Fruit fly (Drosophila melanogaster) whole organism, embryonic: ENCODE results near the gene nbs.

ENCODE experiments used
- B-H1 ChIP-seq: fragments of 200-800 bp; sonication (Bioruptor generic); IDR thresholded peaks from 3 replicates; pipeline ENCODE4 v1.3.6; 2022; ENCODE audit warnings: missing biosample characterization, missing genetic modification characterization
- CG10979 ChIP-seq: fragments of 200-800 bp; sonication (Bioruptor generic); optimal IDR thresholded peaks from 2 replicates; lab custom pipeline; 2018; ENCODE audit warnings: missing biosample characterization, mild to moderate bottlenecking, missing genetic modification characterization, moderate library complexity
- CG11695 ChIP-seq: fragments of 200-800 bp; sonication (Bioruptor generic); IDR thresholded peaks from 3 replicates; pipeline ENCODE4 v1.3.6; 2022; ENCODE audit warnings: missing biosample characterization, missing genetic modification characterization
- CG1233 ChIP-seq: fragments of 200-800 bp; sonication (Bioruptor generic); optimal IDR thresholded peaks from 4 replicates; lab custom pipeline; 2018; ENCODE audit warnings: missing biosample characterization, mild to moderate bottlenecking, missing genetic modification characterization
- CG12659 ChIP-seq: fragments of 200-800 bp; sonication (Bioruptor generic); optimal IDR thresholded peaks from 3 replicates; lab custom pipeline; 2017; ENCODE audit warnings: mild to moderate bottlenecking, missing biosample characterization, missing genetic modification reagents, missing genetic modification characterization
- CG12769 ChIP-seq: fragments of 200-800 bp; sonication (Bioruptor generic); optimal IDR thresholded peaks from 2 replicates; lab custom pipeline; 2019; ENCODE audit warnings: missing biosample characterization, mild to moderate bottlenecking, missing genetic modification characterization, moderate library complexity
- CG14050 ChIP-seq: fragments of 200-800 bp; sonication (Bioruptor generic); IDR thresholded peaks from 3 replicates; pipeline ENCODE4 v1.3.6; 2022; ENCODE audit warnings: missing biosample characterization, missing genetic modification characterization
- CG15479 ChIP-seq: fragments of 200-800 bp; sonication (Bioruptor generic); optimal IDR thresholded peaks from 3 replicates; lab custom pipeline; 2019; ENCODE audit warnings: missing biosample characterization, mild to moderate bottlenecking, missing genetic modification characterization, moderate library complexity
- CG17328 ChIP-seq: fragments of 200-800 bp; sonication (Bioruptor generic); IDR thresholded peaks from 2 replicates; pipeline ENCODE4 v1.3.6; 2022; ENCODE audit warnings: missing biosample characterization, missing genetic modification characterization
- CG17568 ChIP-seq: fragments of 200-800 bp; sonication (Bioruptor generic); optimal IDR thresholded peaks from 2 replicates; lab custom pipeline; 2018; ENCODE audit warnings: missing biosample characterization, mild to moderate bottlenecking, missing genetic modification characterization, moderate library complexity
- CG17829 ChIP-seq: fragments of 200-800 bp; optimal IDR thresholded peaks from 2 replicates; lab custom pipeline; 2019; ENCODE audit warnings: missing biosample characterization, mild to moderate bottlenecking, missing genetic modification characterization, moderate library complexity
- CG18619 ChIP-seq: fragments of 200-800 bp; sonication (Bioruptor generic); optimal IDR thresholded peaks from 3 replicates; lab custom pipeline; 2017; ENCODE audit warnings: missing biosample characterization, mild to moderate bottlenecking, missing genetic modification characterization
- CG2889 ChIP-seq: fragments of 200-800 bp; sonication (Bioruptor generic); IDR thresholded peaks from 3 replicates; pipeline ENCODE4 v1.3.6; 2022; ENCODE audit warnings: missing biosample characterization, missing genetic modification characterization
- CG32772 ChIP-seq: fragments of 200-800 bp; sonication (Bioruptor generic); IDR thresholded peaks from 2 replicates; pipeline ENCODE4 v1.3.6; 2022; ENCODE audit warnings: missing biosample characterization, missing genetic modification characterization
- CG33213 ChIP-seq: fragments of 200-800 bp; sonication (Bioruptor generic); optimal IDR thresholded peaks from 3 replicates; lab custom pipeline; 2016; ENCODE audit warnings: missing biosample characterization, missing genetic modification characterization
- CG33557 ChIP-seq: fragments of 200-800 bp; sonication (Bioruptor generic); optimal IDR thresholded peaks from 2 replicates; lab custom pipeline; 2019; ENCODE audit warnings: missing biosample characterization, mild to moderate bottlenecking, missing genetic modification characterization, moderate library complexity
- CG3847 ChIP-seq: fragments of 200-800 bp; sonication (Bioruptor generic); IDR thresholded peaks from 2 replicates; pipeline ENCODE4 v1.3.6; 2022; ENCODE audit warnings: missing biosample characterization, missing genetic modification characterization
- CG7987 ChIP-seq: fragments of 200-800 bp; sonication (Bioruptor generic); optimal IDR thresholded peaks from 2 replicates; lab custom pipeline; 2018; ENCODE audit warnings: missing biosample characterization, mild to moderate bottlenecking, missing genetic modification characterization, moderate library complexity
- CG8089 ChIP-seq: fragments of 200-800 bp; sonication (Bioruptor generic); optimal IDR thresholded peaks from 3 replicates; lab custom pipeline; 2016; ENCODE audit warnings: missing biosample characterization, missing genetic modification characterization
- CG8765 ChIP-seq: fragments of 200-800 bp; sonication (Bioruptor generic); IDR thresholded peaks from 2 replicates; pipeline ENCODE4 v1.3.6; 2022; ENCODE audit warnings: missing biosample characterization, missing genetic modification characterization
- Dbx ChIP-seq: fragments of 200-800 bp; sonication (Bioruptor generic); IDR thresholded peaks from 3 replicates; pipeline ENCODE4 v1.3.6; 2022; ENCODE audit warnings: missing biosample characterization, missing genetic modification characterization
- Doc3 ChIP-seq: fragments of 200-800 bp; sonication (Bioruptor generic); IDR thresholded peaks from 3 replicates; pipeline ENCODE4 v1.3.6; 2022; ENCODE audit warnings: missing biosample characterization, missing genetic modification characterization; ENCODE audit not compliant: partially characterized antibody
- Fer1 ChIP-seq: fragments of 200-800 bp; sonication (Bioruptor generic); optimal IDR thresholded peaks from 2 replicates; lab custom pipeline; 2017; ENCODE audit warnings: missing biosample characterization, mild to moderate bottlenecking, missing genetic modification characterization
- HLH4C ChIP-seq: fragments of 200-800 bp; sonication (Bioruptor generic); IDR thresholded peaks from 3 replicates; pipeline ENCODE4 v1.3.6; 2022; ENCODE audit warnings: missing biosample characterization, missing genetic modification characterization; ENCODE audit not compliant: partially characterized antibody
- Hmx ChIP-seq: fragments of 200-800 bp; sonication (Bioruptor generic); optimal IDR thresholded peaks from 2 replicates; lab custom pipeline; 2016; ENCODE audit warnings: missing biosample characterization, missing genetic modification characterization
- MBD-R2 ChIP-seq: fragments of 200-800 bp; sonication (Bioruptor generic); IDR thresholded peaks from 2 replicates; pipeline ENCODE4 v1.3.6; 2022; ENCODE audit warnings: missing biosample characterization, missing genetic modification characterization
- Mes4 ChIP-seq: fragments of 200-800 bp; sonication (Bioruptor generic); optimal IDR thresholded peaks from 2 replicates; lab custom pipeline; 2016; ENCODE audit warnings: missing biosample characterization, missing genetic modification characterization
- Ravus ChIP-seq: fragments of 200-800 bp; sonication (Bioruptor generic); IDR thresholded peaks from 2 replicates; pipeline ENCODE4 v1.3.6; 2022; ENCODE audit warnings: missing biosample characterization, missing genetic modification characterization
- Xbp1 ChIP-seq: fragments of 200-800 bp; sonication (Bioruptor generic); optimal IDR thresholded peaks from 3 replicates; lab custom pipeline; 2016; ENCODE audit warnings: missing biosample characterization, mild to moderate bottlenecking, missing genetic modification characterization
- Xrp1 ChIP-seq: fragments of 200-800 bp; sonication (Bioruptor generic); IDR thresholded peaks from 2 replicates; pipeline ENCODE4 v1.3.6; 2022; ENCODE audit warnings: missing biosample characterization, missing genetic modification characterization
- ac ChIP-seq: fragments of 200-800 bp; sonication (Bioruptor generic); optimal IDR thresholded peaks from 3 replicates; lab custom pipeline; 2017; ENCODE audit warnings: missing biosample characterization, mild to moderate bottlenecking, missing genetic modification characterization
- ap ChIP-seq: fragments of 200-800 bp; sonication (Bioruptor generic); IDR thresholded peaks from 2 replicates; pipeline ENCODE4 v1.3.6; 2022; ENCODE audit warnings: missing biosample characterization, missing genetic modification characterization
- ash1 ChIP-seq: fragments of 200-800 bp; sonication (Bioruptor generic); optimal IDR thresholded peaks from 2 replicates; lab custom pipeline; 2018; ENCODE audit warnings: missing biosample characterization, mild to moderate bottlenecking, missing genetic modification characterization
- cas ChIP-seq: fragments of 200-800 bp; sonication (Bioruptor generic); IDR thresholded peaks from 2 replicates; pipeline ENCODE4 v1.3.6; 2022; ENCODE audit warnings: missing biosample characterization, missing genetic modification characterization
- dan ChIP-seq: fragments of 200-800 bp; sonication (Bioruptor generic); IDR thresholded peaks from 2 replicates; pipeline ENCODE4 v1.3.6; 2022; ENCODE audit warnings: missing biosample characterization, missing genetic modification characterization
- eve ChIP-seq, 2 experiments: fragments of >200 bp; optimal IDR thresholded peaks; 2 replicates each; lab custom pipeline; 2017; ENCODE audit warnings: missing biosample characterization in 2 of 2, missing genetic modification characterization in 2 of 2
- gt ChIP-seq: fragments of 200-800 bp; sonication (Bioruptor generic); IDR thresholded peaks from 2 replicates; pipeline ENCODE4 v1.3.6; 2022; ENCODE audit warnings: missing biosample characterization, missing genetic modification characterization
- ham ChIP-seq: fragments of 200-800 bp; sonication (Bioruptor generic); IDR thresholded peaks from 2 replicates; pipeline ENCODE4 v1.3.6; 2022; ENCODE audit warnings: missing biosample characterization, missing genetic modification characterization
- ind ChIP-seq: fragments of 200-800 bp; sonication (Bioruptor generic); optimal IDR thresholded peaks from 3 replicates; lab custom pipeline; 2016; ENCODE audit warnings: missing biosample characterization, missing genetic modification characterization
- klu ChIP-seq: fragments of 200-800 bp; sonication (Bioruptor generic); IDR thresholded peaks from 2 replicates; pipeline ENCODE4 v1.3.6; 2022; ENCODE audit warnings: missing biosample characterization, missing genetic modification characterization
- lmd ChIP-seq: fragments of 200-800 bp; sonication (Bioruptor generic); IDR thresholded peaks from 2 replicates; pipeline ENCODE4 v1.3.6; 2022; ENCODE audit warnings: missing biosample characterization, missing genetic modification characterization
- odd ChIP-seq: fragments of 200-800 bp; sonication (Bioruptor generic); optimal IDR thresholded peaks from 2 replicates; lab custom pipeline; 2017; ENCODE audit warnings: missing biosample characterization, mild to moderate bottlenecking, missing genetic modification characterization
- pros ChIP-seq: fragments of 200-800 bp; sonication (Bioruptor generic); optimal IDR thresholded peaks from 3 replicates; lab custom pipeline; 2019; ENCODE audit warnings: missing biosample characterization, mild to moderate bottlenecking, missing genetic modification characterization, moderate library complexity
- pzg ChIP-seq: fragments of 200-800 bp; sonication (Bioruptor generic); optimal IDR thresholded peaks from 3 replicates; lab custom pipeline; 2018; ENCODE audit warnings: missing biosample characterization, mild to moderate bottlenecking, missing genetic modification characterization, moderate library complexity
- row ChIP-seq: fragments of 200-800 bp; sonication (Bioruptor generic); IDR thresholded peaks from 3 replicates; pipeline ENCODE4 v1.3.6; 2022; ENCODE audit warnings: missing biosample characterization, missing genetic modification characterization
- tll ChIP-seq, 2 experiments: fragments of 200-800 bp in 1 of 2; fragments of >200 bp in 1 of 2; sonication (Bioruptor generic) in 1 of 2; optimal IDR thresholded peaks; 2 replicates each; lab custom pipeline; 2017 to 2019; ENCODE audit warnings: missing biosample characterization in 2 of 2, missing genetic modification characterization in 2 of 2, mild to moderate bottlenecking in 1 of 2, moderate library complexity in 1 of 2
- usp ChIP-seq: fragments of >200 bp; optimal IDR thresholded peaks from 2 replicates; lab custom pipeline; 2017; ENCODE audit warnings: missing biosample characterization, missing genetic modification characterization
- wor ChIP-seq: fragments of 200-800 bp; sonication (Bioruptor generic); IDR thresholded peaks from 2 replicates; pipeline ENCODE4 v1.3.6; 2022; ENCODE audit warnings: missing biosample characterization, missing genetic modification characterization
- z ChIP-seq: fragments of 200-800 bp; sonication (Bioruptor generic); IDR thresholded peaks from 3 replicates; pipeline ENCODE4 v1.3.6; 2022; ENCODE audit warnings: missing biosample characterization, missing genetic modification characterization

nbs gene

DNA sequence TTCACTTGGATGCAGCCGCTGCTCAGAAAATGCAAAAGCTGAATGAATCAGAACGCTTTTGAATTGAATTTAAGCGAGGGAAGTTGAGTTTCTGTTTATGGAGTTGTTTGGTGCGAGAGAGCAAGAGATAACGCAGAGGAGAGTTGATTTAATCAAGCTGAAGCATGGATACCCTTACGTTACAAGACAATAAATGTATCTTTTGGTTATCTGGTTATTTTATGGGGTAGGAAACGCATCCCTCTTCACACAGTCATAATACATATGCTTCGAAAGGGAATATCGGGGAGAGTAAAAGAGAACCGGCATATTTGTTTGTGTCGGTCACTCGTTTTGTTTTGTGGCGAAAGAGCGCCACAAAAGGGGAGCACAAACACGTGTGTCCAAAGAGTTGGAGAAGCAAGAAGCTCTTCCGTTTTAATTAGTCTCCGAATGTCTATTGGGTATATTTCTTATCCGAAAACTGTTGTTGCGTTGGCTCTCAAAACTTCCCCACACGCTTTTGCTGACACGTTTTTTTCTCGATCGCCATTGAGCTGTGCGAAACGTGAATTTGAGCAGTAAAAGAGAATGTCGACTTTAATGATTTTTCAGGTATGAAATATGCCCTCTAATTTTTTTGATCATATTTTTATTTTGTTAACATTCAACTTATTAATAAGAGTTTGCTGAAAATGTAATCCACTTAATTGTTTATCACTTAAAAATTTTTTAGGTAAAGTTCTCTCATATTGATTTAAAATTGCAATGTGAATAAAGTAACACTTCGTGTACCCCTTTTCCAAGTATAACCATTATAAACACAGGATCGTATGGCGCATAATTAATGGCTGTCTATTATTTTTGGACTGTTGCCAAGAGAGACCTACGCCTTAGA is 26.1 kb downstream of the nbs start, which contains the start of gene Prps (continued):
- TF ChIP-seq ac (GFP tag; lab: Kevin White, UChicago) = no peak
- peak; percentile 87 for TF ChIP-seq CG12769 (tag; lab: Kevin White, UChicago)
- no peak for TF ChIP-seq dan
- peak; percentile 79 for TF ChIP-seq CG11695 (GFP tag; lab: Robert Waterston, UW)
- TF ChIP-seq Mes4 (GFP tag; lab: Kevin White, UChicago) = peak; percentile 74
- TF ChIP-seq CG33213 = peak; percentile 82
- peak; percentile 67 for TF ChIP-seq CG7987
- TF ChIP-seq eve (GFP tag; optimal IDR thresholded peaks at IDR 0.05; lab: Kevin White, UChicago) = no peak
- TF ChIP-seq row (GFP tag; lab: Robert Waterston, UW) = peak; percentile 98
- peak; percentile 16 for TF ChIP-seq CG33557 (GFP tag; lab: Kevin White, UChicago)
- TF ChIP-seq CG17829 = peak; percentile 75
- no peak for TF ChIP-seq CG15479 (GFP tag; lab: Kevin White, UChicago)
- peak; percentile 62; the same call in 2 of the 3 replicates for TF ChIP-seq B-H1 (GFP tag; lab: Robert Waterston, UW)
- TF ChIP-seq pros (GFP tag; lab: Kevin White, UChicago) = peak; percentile 61
- peak; percentile 83 for TF ChIP-seq Fer1
- no peak for TF ChIP-seq Hmx (GFP tag; lab: Kevin White, UChicago)
- no peak for TF ChIP-seq klu (GFP tag; lab: Robert Waterston, UW)
- peak; percentile 60 for TF ChIP-seq CG3847 (GFP tag; lab: Robert Waterston, UW)
- TF ChIP-seq tll (GFP tag; optimal IDR thresholded peaks at IDR 0.05; lab: Kevin White, UChicago) = no peak
- TF ChIP-seq CG17568 (GFP tag; lab: Kevin White, UChicago) = peak; percentile 78
- TF ChIP-seq ham (GFP tag; lab: Robert Waterston, UW) = peak; percentile 18; the same call in 1 of the 2 replicates
- 0 out of 3 replicates have a peak, but pooled peaks have one; percentile 32 for TF ChIP-seq Doc3 (GFP tag; lab: Robert Waterston, UW)
- peak; percentile 53; the same call in 1 of the 2 replicates for TF ChIP-seq cas (GFP tag; lab: Robert Waterston, UW)
- no peak for TF ChIP-seq wor (GFP tag; lab: Robert Waterston, UW)
- peak; percentile 72 for TF ChIP-seq Xbp1 (GFP tag; lab: Kevin White, UChicago)
- peak; percentile 52 for TF ChIP-seq CG18619 (GFP tag; lab: Kevin White, UChicago)
- no peak; the same call in 1 of the 2 replicates for TF ChIP-seq gt
- TF ChIP-seq HLH4C = no peak
- no peak for TF ChIP-seq usp (GFP tag; lab: Kevin White, UChicago)
- TF ChIP-seq CG1233 (GFP tag; lab: Kevin White, UChicago) = peak; percentile 63
- peak; percentile 59 for TF ChIP-seq CG8089
- peak; percentile 48 for TF ChIP-seq CG12659 (GFP tag; lab: Kevin White, UChicago)
- peak; percentile 75 for TF ChIP-seq CG17328
- TF ChIP-seq CG14050 (GFP tag; lab: Robert Waterston, UW) = peak; percentile 71
- peak; percentile 71 for TF ChIP-seq CG10979
- peak; percentile 83 for TF ChIP-seq ind (GFP tag; lab: Kevin White, UChicago)
- peak; percentile 40 for TF ChIP-seq Ravus
- TF ChIP-seq Dbx (GFP tag; lab: Robert Waterston, UW) = peak; percentile 82
- peak; percentile 16 for TF ChIP-seq ash1 (GFP tag; lab: Kevin White, UChicago)
- TF ChIP-seq lmd (GFP tag; lab: Robert Waterston, UW) = peak; percentile 80
- peak; percentile 2 for TF ChIP-seq pzg (GFP tag; lab: Kevin White, UChicago)
- TF ChIP-seq CG2889 (GFP tag; lab: Robert Waterston, UW) = peak; percentile 52; the same call in 1 of the 3 replicates
- TF ChIP-seq ap = peak; percentile 51; the same call in 1 of the 2 replicates
- TF ChIP-seq z = no peak
- TF ChIP-seq MBD-R2 (GFP tag; lab: Robert Waterston, UW) = peak; percentile 51; the same call in 1 of the 2 replicates
- peak; percentile 65 for TF ChIP-seq odd (GFP tag; lab: Kevin White, UChicago)
- peak; percentile 84 for TF ChIP-seq Xrp1 (GFP tag; lab: Robert Waterston, UW)
- TF ChIP-seq CG32772 (GFP tag; lab: Robert Waterston, UW) = peak; percentile 57
- TF ChIP-seq CG8765 = peak; percentile 58; the same call in 1 of the 2 replicates
